Fruit fly (Drosophila melanogaster): ENCODE measurements around the gene Golgin104.

Gene Golgin104

dm6 chr3L:16351770-16352429, at the start of gene Golgin104, which contains the start of gene Tcs3:
Gene Golgin104, minus strand, starts transcription at chr3L:16351951.
Gene Tcs3, plus strand, starts transcription at chr3L:16351991.
- TF ChIP-seq CG8478 (optimal IDR thresholded peaks at IDR 0.05) (no peak), CTCF (optimal IDR thresholded peaks at IDR 0.05) (no peak)

- TF ChIP-seq CG8478 (optimal IDR thresholded peaks at IDR 0.05): no peak
- TF ChIP-seq CTCF (optimal IDR thresholded peaks at IDR 0.05): no peak
Measured at dm6 chr3L:16400175-16400574, 48.4 kb upstream of the Golgin104 start, which contains the start of gene CG44836. Gene CG44836, minus strand, starts transcription at chr3L:16400275.

dm6 chr3L:16394506-16394905, 42.8 kb upstream of the Golgin104 start, which contains the start of gene Gagr:
Gene Gagr, plus strand, starts transcription at chr3L:16394586.
- TF ChIP-seq CTCF (optimal IDR thresholded peaks at IDR 0.05): no peak
- no peak for TF ChIP-seq CG8478 (optimal IDR thresholded peaks at IDR 0.05)

dm6 chr3L:16393700-16394099, 41.9 kb upstream of the Golgin104 start:
- TF ChIP-seq CG8478 (optimal IDR thresholded peaks at IDR 0.05) (no peak), CTCF (optimal IDR thresholded peaks at IDR 0.05) (no peak)

dm6 chr3L:16392874-16393273, 41.1 kb upstream of the Golgin104 start:
- TF ChIP-seq CG8478 (optimal IDR thresholded peaks at IDR 0.05) (no peak), CTCF (optimal IDR thresholded peaks at IDR 0.05) (no peak)

- TF ChIP-seq CTCF (optimal IDR thresholded peaks at IDR 0.05) (no peak), CG8478 (optimal IDR thresholded peaks at IDR 0.05) (no peak)
Measured at dm6 chr3L:16392203-16392800, 40.6 kb upstream of the Golgin104 start.

- TF ChIP-seq CG8478 (optimal IDR thresholded peaks at IDR 0.05) (no peak), CTCF (optimal IDR thresholded peaks at IDR 0.05) (no peak)
Measured at dm6 chr3L:16391257-16391656, 39.5 kb upstream of the Golgin104 start.

dm6 chr3L:16390793-16391192, 39.0 kb upstream of the Golgin104 start:
- TF ChIP-seq CG8478 (optimal IDR thresholded peaks at IDR 0.05): no peak
- no peak for TF ChIP-seq CTCF (optimal IDR thresholded peaks at IDR 0.05)

- TF ChIP-seq CTCF (optimal IDR thresholded peaks at IDR 0.05): no peak
- TF ChIP-seq CG8478 (optimal IDR thresholded peaks at IDR 0.05): no peak
Measured at dm6 chr3L:16385880-16386584, 34.3 kb upstream of the Golgin104 start, which contains the start of the genes Agpat3 and RAF2. Gene Agpat3, minus strand, starts transcription at chr3L:16385957. Gene RAF2, plus strand, starts transcription at chr3L:16386327.

- TF ChIP-seq CTCF (optimal IDR thresholded peaks at IDR 0.05): no peak
- no peak for TF ChIP-seq CG8478 (optimal IDR thresholded peaks at IDR 0.05)
Measured at dm6 chr3L:16385252-16385879, 33.6 kb upstream of the Golgin104 start.

dm6 chr3L:16384145-16384705, 32.5 kb upstream of the Golgin104 start:
- TF ChIP-seq CG8478 (optimal IDR thresholded peaks at IDR 0.05): no peak

dm6 chr3L:16383056-16383455, 31.3 kb upstream of the Golgin104 start:
- TF ChIP-seq CG8478 (optimal IDR thresholded peaks at IDR 0.05): no peak
- no peak for TF ChIP-seq CTCF (optimal IDR thresholded peaks at IDR 0.05)

dm6 chr3L:16381184-16381797, 29.5 kb upstream of the Golgin104 start, which contains the start of gene Agpat4:
Gene Agpat4, minus strand, starts transcription at chr3L:16381570.
- no peak for TF ChIP-seq CG8478 (optimal IDR thresholded peaks at IDR 0.05)
- TF ChIP-seq CTCF (optimal IDR thresholded peaks at IDR 0.05): peak in 1 of 2 experiments; percentile 33

dm6 chr3L:16380770-16381169, 29.0 kb upstream of the Golgin104 start:
- TF ChIP-seq CG8478 (optimal IDR thresholded peaks at IDR 0.05) (no peak), CTCF (optimal IDR thresholded peaks at IDR 0.05) (no peak)
